Fruit fly (Drosophila melanogaster) whole organism, embryonic: ENCODE measurements around the gene Ubc6.

Source experiments
- ATbp ChIP-seq: fragments of 200-800 bp; sonication (Bioruptor generic); optimal IDR thresholded peaks from 2 replicates; lab custom pipeline; 2017; ENCODE audit warnings: missing biosample characterization, mild to moderate bottlenecking, missing genetic modification characterization, missing genetic modification reagents
- Adf1 ChIP-seq: fragments of 200-800 bp; sonication (Bioruptor generic); IDR thresholded peaks from 2 replicates; pipeline ENCODE4 v1.3.6; 2022; ENCODE audit warnings: missing biosample characterization, missing genetic modification characterization
- CG10565 ChIP-seq: fragments of 200-800 bp; sonication (Bioruptor generic); optimal IDR thresholded peaks from 3 replicates; lab custom pipeline; 2016; ENCODE audit warnings: missing biosample characterization, mild to moderate bottlenecking, missing genetic modification characterization
- CG11398 ChIP-seq: fragments of 200-800 bp; sonication (Bioruptor generic); optimal IDR thresholded peaks from 2 replicates; lab custom pipeline; 2016; ENCODE audit warnings: missing biosample characterization, missing genetic modification characterization
- CG11723 ChIP-seq: fragments of 200-800 bp; sonication (Bioruptor generic); optimal IDR thresholded peaks from 2 replicates; lab custom pipeline; 2017; ENCODE audit warnings: missing biosample characterization, mild to moderate bottlenecking, missing genetic modification characterization
- CG12744 ChIP-seq: fragments of 200-800 bp; sonication (Bioruptor generic); optimal IDR thresholded peaks from 2 replicates; lab custom pipeline; 2016; ENCODE audit warnings: missing biosample characterization, missing genetic modification characterization
- CG12942 ChIP-seq: fragments of 200-800 bp; sonication (Bioruptor generic); optimal IDR thresholded peaks from 3 replicates; lab custom pipeline; 2016; ENCODE audit warnings: missing biosample characterization, missing genetic modification characterization
- CG13624 ChIP-seq: fragments of 200-800 bp; sonication (Bioruptor generic); optimal IDR thresholded peaks from 2 replicates; lab custom pipeline; 2016; ENCODE audit warnings: missing biosample characterization, missing genetic modification characterization
- CG14014 ChIP-seq: fragments of 200-800 bp; sonication (Bioruptor generic); IDR thresholded peaks from 2 replicates; pipeline ENCODE4 v1.3.6; 2022; ENCODE audit warnings: missing biosample characterization, missing genetic modification characterization
- CG17328 ChIP-seq: fragments of 200-800 bp; sonication (Bioruptor generic); IDR thresholded peaks from 2 replicates; pipeline ENCODE4 v1.3.6; 2022; ENCODE audit warnings: missing biosample characterization, missing genetic modification characterization
- CG17829 ChIP-seq: fragments of 200-800 bp; optimal IDR thresholded peaks from 2 replicates; lab custom pipeline; 2019; ENCODE audit warnings: missing biosample characterization, mild to moderate bottlenecking, missing genetic modification characterization, moderate library complexity
- CG30020 ChIP-seq: fragments of 200-800 bp; optimal IDR thresholded peaks from 2 replicates; lab custom pipeline; 2019; ENCODE audit warnings: missing biosample characterization, mild to moderate bottlenecking, missing genetic modification characterization, moderate library complexity
- CG3726 ChIP-seq: fragments of 200-800 bp; sonication (Bioruptor generic); IDR thresholded peaks from 3 replicates; pipeline ENCODE4, ENCODE4 v1.3.6; 2022; ENCODE audit warnings: missing biosample characterization, missing genetic modification characterization
- CG43689 ChIP-seq: fragments of 200-800 bp; sonication (Bioruptor generic); IDR thresholded peaks from 2 replicates; pipeline ENCODE4 v1.3.6; 2022; ENCODE audit warnings: missing biosample characterization, missing genetic modification characterization
- CG4424 ChIP-seq: fragments of 200-800 bp; sonication (Bioruptor generic); optimal IDR thresholded peaks from 3 replicates; lab custom pipeline; 2016; ENCODE audit warnings: missing biosample characterization, missing genetic modification characterization
- CG5180 ChIP-seq: fragments of 200-800 bp; sonication (Bioruptor generic); optimal IDR thresholded peaks from 3 replicates; lab custom pipeline; 2017; ENCODE audit warnings: missing biosample characterization, missing genetic modification characterization, mild to moderate bottlenecking, moderate library complexity, missing genetic modification reagents
- CG5245 ChIP-seq: fragments of 200-800 bp; sonication (Bioruptor generic); optimal IDR thresholded peaks from 3 replicates; lab custom pipeline; 2016; ENCODE audit warnings: missing biosample characterization, missing genetic modification characterization
- CG6654 ChIP-seq: fragments of 200-800 bp; sonication (Bioruptor generic); optimal IDR thresholded peaks from 2 replicates; lab custom pipeline; 2017; ENCODE audit warnings: missing biosample characterization, mild to moderate bottlenecking, missing genetic modification characterization
- CG6683 ChIP-seq: fragments of 200-800 bp; sonication (Bioruptor generic); optimal IDR thresholded peaks from 2 replicates; lab custom pipeline; 2017; ENCODE audit warnings: missing biosample characterization, mild to moderate bottlenecking, missing genetic modification characterization, missing genetic modification reagents
- CG8089 ChIP-seq: fragments of 200-800 bp; sonication (Bioruptor generic); optimal IDR thresholded peaks from 3 replicates; lab custom pipeline; 2016; ENCODE audit warnings: missing biosample characterization, missing genetic modification characterization
- CG8388 ChIP-seq: fragments of 200-800 bp; sonication (Bioruptor generic); optimal IDR thresholded peaks from 2 replicates; lab custom pipeline; 2019; ENCODE audit warnings: missing biosample characterization, mild to moderate bottlenecking, missing genetic modification characterization, moderate library complexity
- CG8944 ChIP-seq: fragments of 200-800 bp; sonication (Bioruptor generic); optimal IDR thresholded peaks from 3 replicates; lab custom pipeline; 2016; ENCODE audit warnings: missing biosample characterization, missing genetic modification characterization
- CG9609 ChIP-seq: fragments of 200-800 bp; sonication (Bioruptor generic); optimal IDR thresholded peaks from 3 replicates; lab custom pipeline; 2016; ENCODE audit warnings: missing biosample characterization, missing genetic modification characterization
- CrebB ChIP-seq: fragments of 200-800 bp; sonication (Bioruptor generic); optimal IDR thresholded peaks from 3 replicates; lab custom pipeline; 2018; ENCODE audit warnings: missing biosample characterization, mild to moderate bottlenecking, missing genetic modification characterization
- Dip2 ChIP-seq: fragments of 200-800 bp; sonication (Bioruptor generic); IDR thresholded peaks from 2 replicates; pipeline ENCODE4 v1.3.6; 2022; ENCODE audit warnings: missing biosample characterization, missing genetic modification characterization
- HLH54F ChIP-seq: fragments of 200-800 bp; sonication (Bioruptor generic); optimal IDR thresholded peaks from 3 replicates; lab custom pipeline; 2016; ENCODE audit warnings: missing biosample characterization, missing genetic modification characterization
- HLHmδ ChIP-seq: fragments of 200-800 bp; sonication (Bioruptor generic); optimal IDR thresholded peaks from 2 replicates; lab custom pipeline; 2018; ENCODE audit warnings: missing biosample characterization, mild to moderate bottlenecking, missing genetic modification characterization, moderate library complexity
- Nf-YC ChIP-seq: fragments of 200-800 bp; optimal IDR thresholded peaks from 3 replicates; lab custom pipeline; 2019; ENCODE audit warnings: missing biosample characterization, mild to moderate bottlenecking, missing genetic modification characterization, moderate library complexity
- Sox102F ChIP-seq: fragments of 200-800 bp; sonication (Bioruptor generic); optimal IDR thresholded peaks from 2 replicates; lab custom pipeline; 2018; ENCODE audit warnings: missing biosample characterization, mild to moderate bottlenecking, missing genetic modification characterization, moderate library complexity
- Trl ChIP-seq, 3 experiments: fragments of >200 bp in 2 of 3; fragments of 200-800 bp in 1 of 3; sonication (Bioruptor generic) in 1 of 3; optimal IDR thresholded peaks; 2 replicates in 1 of 3; 3 replicates in 2 of 3; lab custom pipeline; 2016 to 2017; ENCODE audit warnings: missing biosample characterization in 1 of 3, missing genetic modification characterization in 1 of 3
- ash1 ChIP-seq: fragments of 200-800 bp; sonication (Bioruptor generic); optimal IDR thresholded peaks from 2 replicates; lab custom pipeline; 2018; ENCODE audit warnings: missing biosample characterization, mild to moderate bottlenecking, missing genetic modification characterization
- ato ChIP-seq: fragments of 200-800 bp; sonication (Bioruptor generic); IDR thresholded peaks from 2 replicates; pipeline ENCODE4 v1.3.6; 2022; ENCODE audit warnings: missing biosample characterization, missing genetic modification characterization; ENCODE audit not compliant: partially characterized antibody
- cad ChIP-seq: fragments of >200 bp; optimal IDR thresholded peaks from 2 replicates; lab custom pipeline; 2017; ENCODE audit warnings: missing biosample characterization, missing genetic modification characterization
- crp ChIP-seq, 2 experiments: fragments of 200-800 bp; sonication (Bioruptor generic); optimal IDR thresholded peaks; 2 replicates in 1 of 2; 3 replicates in 1 of 2; lab custom pipeline; 2017; ENCODE audit warnings: missing biosample characterization in 2 of 2, missing genetic modification characterization in 2 of 2, mild to moderate bottlenecking in 1 of 2, moderate library complexity in 1 of 2
- danr ChIP-seq: fragments of 200-800 bp; sonication (Bioruptor generic); IDR thresholded peaks from 2 replicates; pipeline ENCODE4 v1.3.6; 2022; ENCODE audit warnings: missing biosample characterization, missing genetic modification characterization
- dimm ChIP-seq: fragments of 200-800 bp; sonication (Bioruptor generic); IDR thresholded peaks from 2 replicates; pipeline ENCODE4 v1.3.6; 2022; ENCODE audit warnings: missing biosample characterization, missing genetic modification characterization
- gro ChIP-seq: fragments of 200-800 bp; sonication (Bioruptor generic); optimal IDR thresholded peaks from 2 replicates; lab custom pipeline; 2016; ENCODE audit warnings: missing biosample characterization, missing genetic modification characterization
- hb ChIP-seq: fragments of 200-800 bp; sonication (Bioruptor generic); IDR thresholded peaks from 3 replicates; pipeline ENCODE4 v1.3.6; 2022; ENCODE audit warnings: missing biosample characterization, missing genetic modification characterization; ENCODE audit not compliant: partially characterized antibody
- hth ChIP-seq: fragments of >200 bp; optimal IDR thresholded peaks from 2 replicates; lab custom pipeline; 2017; ENCODE audit warnings: inconsistent platforms
- nmo ChIP-seq: fragments of 200-800 bp; sonication (Bioruptor generic); optimal IDR thresholded peaks from 2 replicates; lab custom pipeline; 2018; ENCODE audit warnings: missing biosample characterization, mild to moderate bottlenecking, missing genetic modification characterization, moderate library complexity
- otp ChIP-seq: fragments of 200-800 bp; sonication (Bioruptor generic); IDR thresholded peaks from 3 replicates; pipeline ENCODE4, ENCODE4 v1.3.6; 2022; ENCODE audit warnings: missing biosample characterization, missing genetic modification characterization
- pum ChIP-seq: fragments of 200-800 bp; sonication (Bioruptor generic); optimal IDR thresholded peaks from 2 replicates; lab custom pipeline; 2016; ENCODE audit warnings: missing biosample characterization, missing genetic modification characterization
- repo ChIP-seq: fragments of 200-800 bp; sonication (Bioruptor generic); optimal IDR thresholded peaks from 2 replicates; lab custom pipeline; 2016; ENCODE audit warnings: missing biosample characterization, missing genetic modification characterization
- row ChIP-seq: fragments of 200-800 bp; sonication (Bioruptor generic); IDR thresholded peaks from 3 replicates; pipeline ENCODE4 v1.3.6; 2022; ENCODE audit warnings: missing biosample characterization, missing genetic modification characterization
- sc ChIP-seq, 3 experiments: fragments of >200 bp in 2 of 3; fragments of 200-800 bp in 1 of 3; sonication (Bioruptor generic) in 1 of 3; optimal IDR thresholded peaks; 2 replicates in 2 of 3; 3 replicates in 1 of 3; lab custom pipeline; 2017; ENCODE audit warnings: mild to moderate bottlenecking in 1 of 3, missing biosample characterization in 1 of 3, missing genetic modification characterization in 1 of 3, missing genetic modification reagents in 1 of 3
- sens ChIP-seq: fragments of 200-800 bp; sonication (Bioruptor generic); peaks from one replicate; lab custom pipeline; 2016; ENCODE audit warnings: missing biosample characterization, missing genetic modification characterization
- slbo ChIP-seq: fragments of 200-800 bp; sonication (Bioruptor generic); IDR thresholded peaks from 2 replicates; pipeline ENCODE4 v1.3.6; 2022; ENCODE audit warnings: missing biosample characterization, missing genetic modification characterization
- slp2 ChIP-seq: fragments of 200-800 bp; sonication (Bioruptor generic); optimal IDR thresholded peaks from 2 replicates; lab custom pipeline; 2016; ENCODE audit warnings: missing biosample characterization, missing genetic modification characterization
- so ChIP-seq: fragments of 200-800 bp; sonication (Bioruptor generic); IDR thresholded peaks from 3 replicates; pipeline ENCODE4 v1.3.6; 2022; ENCODE audit warnings: missing biosample characterization, missing genetic modification characterization
- unc-4 ChIP-seq: fragments of 200-800 bp; sonication (Bioruptor generic); IDR thresholded peaks from 2 replicates; pipeline ENCODE4 v1.3.6; 2022; ENCODE audit warnings: missing biosample characterization, missing genetic modification characterization; ENCODE audit not compliant: partially characterized antibody

Ubc6 gene

DNA sequence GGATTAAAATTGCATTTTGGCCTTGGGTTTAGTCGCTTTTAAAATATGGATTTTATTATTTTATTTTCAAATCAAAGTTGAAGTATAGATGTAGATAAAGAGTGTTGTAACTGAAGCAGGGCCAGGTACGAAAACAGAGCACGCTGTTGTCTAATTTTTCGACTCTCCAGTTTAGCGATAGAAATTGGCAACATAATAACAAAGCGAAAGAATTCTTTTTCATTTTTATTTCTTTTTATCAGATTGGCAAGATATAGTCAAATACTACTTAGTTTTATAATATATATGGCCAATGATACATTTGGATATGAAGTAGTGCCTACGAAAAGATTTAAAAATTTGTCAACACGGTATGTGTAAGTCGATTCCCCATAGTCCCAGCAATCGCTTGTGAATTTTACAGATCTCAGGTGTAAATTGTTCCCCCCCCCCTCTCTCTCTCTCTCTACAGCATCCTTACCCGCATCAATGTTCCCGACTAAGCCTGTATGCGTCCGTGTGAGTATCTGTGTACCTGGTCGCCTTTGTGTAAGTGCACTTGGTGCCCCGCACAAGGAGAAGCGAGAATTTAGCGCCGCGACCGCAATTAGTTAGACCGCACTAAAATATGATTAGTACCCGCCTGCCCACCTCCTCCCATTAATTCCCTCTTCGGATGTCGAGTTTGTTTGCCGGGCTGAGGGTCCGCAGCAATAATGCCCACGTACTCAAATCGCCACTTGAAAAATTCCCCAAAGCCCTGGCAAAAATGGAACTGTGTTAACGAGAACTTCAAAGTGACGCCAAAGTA is 23.6 kb upstream of the Ubc6 start (continued):
- no peak for TF ChIP-seq nmo (GFP tag; lab: Kevin White, UChicago)
- no peak for TF ChIP-seq CG9609
- TF ChIP-seq Adf1, result no peak
- no peak for TF ChIP-seq cad (GFP tag; lab: Kevin White, UChicago)
- TF ChIP-seq CG43689 (GFP tag; lab: Robert Waterston, UW), result no peak
- TF ChIP-seq CG11723, result no peak
- no peak for TF ChIP-seq CG13624 (GFP tag; lab: Kevin White, UChicago)
- TF ChIP-seq CG17328 (GFP tag; lab: Robert Waterston, UW), result no peak
- no peak for TF ChIP-seq crp (GFP tag; optimal IDR thresholded peaks at IDR 0.05; lab: Kevin White, UChicago)
- no peak for TF ChIP-seq CG4424
- no peak for TF ChIP-seq Dip2 (GFP tag; lab: Robert Waterston, UW)
- peak; percentile 25; the same call in 1 of the 3 replicates for TF ChIP-seq row (GFP tag; lab: Robert Waterston, UW)
- no peak for TF ChIP-seq CG11398 (GFP tag; lab: Kevin White, UChicago)
- TF ChIP-seq pum (GFP tag; lab: Kevin White, UChicago), result no peak
- TF ChIP-seq repo (GFP tag; lab: Kevin White, UChicago), result no peak
- TF ChIP-seq Trl (optimal IDR thresholded peaks at IDR 0.05; lab: Kevin White, UChicago), result no peak
- TF ChIP-seq Trl (GFP tag; optimal IDR thresholded peaks at IDR 0.05; lab: Kevin White, UChicago), result no peak
- no peak for TF ChIP-seq HLHmδ (GFP tag; lab: Kevin White, UChicago)
- no peak for TF ChIP-seq HLH54F (GFP tag; lab: Kevin White, UChicago)
- no peak for TF ChIP-seq CG8089
- TF ChIP-seq CG6683 (GFP tag; lab: Kevin White, UChicago), result no peak
- no peak for TF ChIP-seq CG14014 (GFP tag; lab: Robert Waterston, UW)
- TF ChIP-seq hb, result no peak
- TF ChIP-seq CG12942 (GFP tag; lab: Kevin White, UChicago), result no peak
- TF ChIP-seq Sox102F (GFP tag; lab: Kevin White, UChicago), result no peak
- TF ChIP-seq CG10565 (GFP tag; lab: Kevin White, UChicago), result no peak
- TF ChIP-seq CG3726 (GFP tag; lab: Robert Waterston, UW), result peak; percentile 20; the same call in 1 of the 3 replicates
- TF ChIP-seq gro, result no peak
- no peak for TF ChIP-seq CG12744 (GFP tag; lab: Kevin White, UChicago)
- no peak for TF ChIP-seq slbo (GFP tag; lab: Robert Waterston, UW)
- TF ChIP-seq CG6654 (GFP tag; lab: Kevin White, UChicago), result no peak
- no peak for TF ChIP-seq CG30020 (tag; lab: Kevin White, UChicago)
- TF ChIP-seq ATbp (GFP tag; lab: Kevin White, UChicago), result no peak
- TF ChIP-seq CG8944 (GFP tag; lab: Kevin White, UChicago), result no peak
- no peak for TF ChIP-seq unc-4 (GFP tag; lab: Robert Waterston, UW)
- TF ChIP-seq CrebB, result no peak
- no peak for TF ChIP-seq so
- TF ChIP-seq sens (GFP tag; lab: Kevin White, UChicago), result peak; percentile 82
- TF ChIP-seq hth (lab: Kevin White, UChicago), result no peak
- TF ChIP-seq ash1, result no peak
- TF ChIP-seq danr (GFP tag; lab: Robert Waterston, UW), result no peak
- no peak for TF ChIP-seq CG5180 (GFP tag; lab: Kevin White, UChicago)
- TF ChIP-seq ato (GFP tag; lab: Robert Waterston, UW), result no peak
- TF ChIP-seq Nf-YC (tag; lab: Kevin White, UChicago), result no peak
- TF ChIP-seq otp (GFP tag; lab: Robert Waterston, UW), result peak; percentile 59; the same call in 1 of the 3 replicates
- no peak for TF ChIP-seq CG5245 (GFP tag; lab: Kevin White, UChicago)
- TF ChIP-seq CG17829, result no peak
- no peak for TF ChIP-seq sc (optimal IDR thresholded peaks at IDR 0.05; lab: Kevin White, UChicago)
- TF ChIP-seq sc (GFP tag; optimal IDR thresholded peaks at IDR 0.05; lab: Kevin White, UChicago), result no peak
- TF ChIP-seq slp2 (GFP tag; lab: Kevin White, UChicago), result no peak
- TF ChIP-seq dimm (GFP tag; lab: Robert Waterston, UW), result no peak
- no peak for TF ChIP-seq CG8388 (GFP tag; lab: Kevin White, UChicago)
